Worm (Caenorhabditis elegans) whole organism, midembryonic: ENCODE data around the gene itr-1.

ENCODE experiments used
- flt-1 ChIP-seq: fragments of 200-800 bp; sonication (Bioruptor generic); IDR thresholded peaks from 2 replicates; pipeline ENCODE4 v1.3.6; 2022; ENCODE audit warnings: missing genetic modification characterization, missing compliant biosample characterization
- med-1 ChIP-seq: sonication (generic microtip); optimal IDR thresholded peaks from 2 replicates; lab custom pipeline; 2017; ENCODE audit warnings: missing genetic modification characterization, mild to moderate bottlenecking, missing compliant biosample characterization, antibody characterized with exemption, missing genetic modification reagents; ENCODE audit not compliant: insufficient read depth
- tab-1 ChIP-seq: fragments of 200-800 bp; sonication (Bioruptor generic); IDR thresholded peaks from 2 replicates; pipeline ENCODE4 v1.3.6; 2022; ENCODE audit warnings: missing genetic modification characterization, missing compliant biosample characterization
- ztf-23 ChIP-seq: fragments of 200-800 bp; sonication (Bioruptor generic); IDR thresholded peaks from 2 replicates; pipeline ENCODE4 v1.3.6; 2022; ENCODE audit warnings: missing genetic modification reagents, missing genetic modification characterization, missing compliant biosample characterization

DNA sequence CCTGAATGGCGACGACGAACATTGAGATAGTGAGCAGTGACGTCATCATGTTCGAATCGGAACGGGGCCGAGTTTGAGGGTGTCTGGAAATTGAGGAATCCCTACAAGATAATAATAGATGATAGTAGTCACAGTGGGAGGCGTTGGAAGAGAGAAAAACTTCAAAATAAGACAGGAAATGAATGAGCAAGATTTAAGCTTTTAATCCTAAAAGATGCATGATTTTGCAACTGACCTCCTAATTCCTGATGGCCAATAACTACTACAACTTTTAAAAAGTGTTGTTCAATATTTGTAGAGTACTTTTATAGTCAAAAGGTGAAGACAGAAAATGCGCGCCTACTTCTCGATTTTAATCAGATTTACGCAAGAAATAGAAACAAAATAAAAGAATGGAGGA is 23.3 kb downstream of the itr-1 start, which contains the start of gene flp-13:
- no peak for TF ChIP-seq flt-1
- no peak for TF ChIP-seq ztf-23 (GFP tag; lab: Robert Waterston, UW)
- TF ChIP-seq med-1 (GFP tag; lab: Kevin White, UChicago) = no peak
- TF ChIP-seq tab-1 = no peak
